Worm (Caenorhabditis elegans) whole organism, late embryonic: ENCODE results near the gene let-716.

Experiments used
- C08G9.2 ChIP-seq: sonication (generic microtip); optimal IDR thresholded peaks from 2 replicates; lab custom pipeline; 2016; ENCODE audit warnings: mild to moderate bottlenecking, missing genetic modification characterization, moderate library complexity, missing compliant biosample characterization
- K02D7.2 ChIP-seq: sonication (generic microtip); optimal IDR thresholded peaks from 2 replicates; lab custom pipeline; 2017; ENCODE audit warnings: mild to moderate bottlenecking, missing genetic modification characterization, missing compliant biosample characterization
- K09A11.1 ChIP-seq: sonication (generic microtip); optimal IDR thresholded peaks from 2 replicates; lab custom pipeline; 2017; ENCODE audit warnings: antibody characterized with exemption, mild to moderate bottlenecking, missing genetic modification characterization, missing compliant biosample characterization; ENCODE audit not compliant: insufficient read depth
- ahr-1 ChIP-seq: sonication (generic microtip); optimal IDR thresholded peaks from 2 replicates; lab custom pipeline; 2016; ENCODE audit warnings: missing genetic modification characterization, missing compliant biosample characterization
- ceh-18 ChIP-seq: sonication (generic microtip); optimal IDR thresholded peaks from 2 replicates; lab custom pipeline; 2016; ENCODE audit warnings: missing genetic modification characterization, missing compliant biosample characterization
- ceh-22 ChIP-seq: sonication (generic microtip); optimal IDR thresholded peaks from 2 replicates; lab custom pipeline; 2017; ENCODE audit warnings: missing biosample characterization, missing genetic modification characterization
- ceh-30 ChIP-seq: fragments of 150-350 bp; optimal IDR thresholded peaks from 2 replicates; lab custom pipeline; 2014; ENCODE audit warnings: missing biosample characterization, missing genetic modification characterization
- ceh-45 ChIP-seq: fragments of 200-800 bp; sonication (Bioruptor generic); IDR thresholded peaks from 2 replicates; pipeline ENCODE4 v1.3.6; 2022; ENCODE audit warnings: missing genetic modification reagents, missing genetic modification characterization, missing compliant biosample characterization
- ceh-48 ChIP-seq: sonication (generic microtip); optimal IDR thresholded peaks from 2 replicates; lab custom pipeline; 2016; ENCODE audit warnings: missing genetic modification characterization, inconsistent platforms, missing compliant biosample characterization
- ceh-6 ChIP-seq: fragments of 200-800 bp; sonication (Bioruptor generic); optimal IDR thresholded peaks from 2 replicates; lab custom pipeline; 2018; ENCODE audit warnings: mild to moderate bottlenecking, missing genetic modification characterization, missing compliant biosample characterization
- ceh-9 ChIP-seq: sonication (generic microtip); optimal IDR thresholded peaks from 2 replicates; lab custom pipeline; 2016; ENCODE audit warnings: mild to moderate bottlenecking, missing genetic modification characterization, inconsistent platforms, missing compliant biosample characterization
- dve-1 ChIP-seq: sonication (generic microtip); optimal IDR thresholded peaks from 2 replicates; lab custom pipeline; 2017; ENCODE audit warnings: antibody characterized with exemption, mild to moderate bottlenecking, missing genetic modification characterization, missing compliant biosample characterization
- elt-4 ChIP-seq: sonication (generic microtip); optimal IDR thresholded peaks from 2 replicates; lab custom pipeline; 2016; ENCODE audit warnings: missing genetic modification characterization, missing compliant biosample characterization
- ets-4 ChIP-seq: sonication (generic microtip); optimal IDR thresholded peaks from 2 replicates; lab custom pipeline; 2016; ENCODE audit warnings: missing genetic modification characterization, missing compliant biosample characterization
- eyg-1 ChIP-seq: sonication (generic microtip); optimal IDR thresholded peaks from 2 replicates; lab custom pipeline; 2016; ENCODE audit warnings: missing genotype, missing genetic modification characterization, missing compliant biosample characterization
- fkh-10 ChIP-seq: fragments of 150-350 bp; optimal IDR thresholded peaks from 2 replicates; lab custom pipeline; 2014; ENCODE audit warnings: missing biosample characterization, missing genetic modification reagents, missing genetic modification characterization
- hlh-15 ChIP-seq: sonication (generic microtip); optimal IDR thresholded peaks from 2 replicates; lab custom pipeline; 2016; ENCODE audit warnings: missing genetic modification characterization, missing compliant biosample characterization
- hlh-6 ChIP-seq: sonication (generic microtip); optimal IDR thresholded peaks from 2 replicates; lab custom pipeline; 2016; ENCODE audit warnings: missing genotype, missing genetic modification characterization, missing compliant biosample characterization
- hlh-8 ChIP-seq: sonication (generic microtip); optimal IDR thresholded peaks from 2 replicates; lab custom pipeline; 2016; ENCODE audit warnings: missing genotype, missing genetic modification characterization, missing compliant biosample characterization
- madf-2 ChIP-seq: sonication (generic microtip); optimal IDR thresholded peaks from 2 replicates; lab custom pipeline; 2017; ENCODE audit warnings: missing genetic modification characterization, missing compliant biosample characterization
- mec-3 ChIP-seq: sonication (generic microtip); optimal IDR thresholded peaks from 2 replicates; lab custom pipeline; 2016; ENCODE audit warnings: borderline replicate concordance, missing genetic modification characterization, missing compliant biosample characterization
- nhr-232 ChIP-seq: sonication (generic microtip); optimal IDR thresholded peaks from 2 replicates; lab custom pipeline; 2016; ENCODE audit warnings: missing genetic modification characterization, missing compliant biosample characterization
- odd-2 ChIP-seq: sonication (generic microtip); optimal IDR thresholded peaks from 2 replicates; lab custom pipeline; 2017; ENCODE audit warnings: antibody characterized with exemption, mild to moderate bottlenecking, missing genetic modification characterization, missing compliant biosample characterization
- pat-9 ChIP-seq: fragments of 200-800 bp; sonication (Bioruptor generic); optimal IDR thresholded peaks from 2 replicates; lab custom pipeline; 2018; ENCODE audit warnings: mild to moderate bottlenecking, missing genetic modification characterization, moderate library complexity, missing compliant biosample characterization
- pha-2 ChIP-seq: sonication (generic microtip); optimal IDR thresholded peaks from 2 replicates; lab custom pipeline; 2017; ENCODE audit warnings: mild to moderate bottlenecking, missing genetic modification characterization, missing compliant biosample characterization
- pha-4 ChIP-seq: fragments of 150-350 bp; optimal IDR thresholded peaks from 2 replicates; lab custom pipeline; 2018; ENCODE audit warnings: missing biosample characterization, missing genetic modification reagents, missing genetic modification characterization
- pqm-1 ChIP-seq: sonication (generic microtip); optimal IDR thresholded peaks from 2 replicates; lab custom pipeline; 2016; ENCODE audit warnings: missing genetic modification characterization, missing compliant biosample characterization
- rnt-1 ChIP-seq: sonication (generic microtip); optimal IDR thresholded peaks from 2 replicates; lab custom pipeline; 2016; ENCODE audit warnings: missing genetic modification characterization, missing compliant biosample characterization
- sdc-2 ChIP-seq: sonication (generic microtip); optimal IDR thresholded peaks from 2 replicates; lab custom pipeline; 2016; ENCODE audit warnings: missing genotype, missing genetic modification characterization, missing compliant biosample characterization
- syd-9 ChIP-seq: sonication (generic microtip); optimal IDR thresholded peaks from 2 replicates; lab custom pipeline; 2016; ENCODE audit warnings: mild to moderate bottlenecking, missing genetic modification characterization, moderate library complexity, missing compliant biosample characterization
- tbx-2 ChIP-seq: sonication (generic microtip); optimal IDR thresholded peaks from 2 replicates; lab custom pipeline; 2016; ENCODE audit warnings: missing genetic modification characterization, missing compliant biosample characterization
- tbx-7 ChIP-seq: sonication (generic microtip); optimal IDR thresholded peaks from 2 replicates; lab custom pipeline; 2016; ENCODE audit warnings: missing genotype, missing genetic modification characterization, missing compliant biosample characterization
- ttx-3 ChIP-seq: sonication (generic microtip); optimal IDR thresholded peaks from 2 replicates; lab custom pipeline; 2016; ENCODE audit warnings: missing genetic modification reagents, missing genetic modification characterization, missing compliant biosample characterization
- unc-86 ChIP-seq: sonication (generic microtip); optimal IDR thresholded peaks from 2 replicates; lab custom pipeline; 2016; ENCODE audit warnings: missing genetic modification characterization, missing compliant biosample characterization
- ztf-16 ChIP-seq: sonication (generic microtip); optimal IDR thresholded peaks from 2 replicates; lab custom pipeline; 2017; ENCODE audit warnings: missing genetic modification characterization, missing compliant biosample characterization

Gene let-716

DNA sequence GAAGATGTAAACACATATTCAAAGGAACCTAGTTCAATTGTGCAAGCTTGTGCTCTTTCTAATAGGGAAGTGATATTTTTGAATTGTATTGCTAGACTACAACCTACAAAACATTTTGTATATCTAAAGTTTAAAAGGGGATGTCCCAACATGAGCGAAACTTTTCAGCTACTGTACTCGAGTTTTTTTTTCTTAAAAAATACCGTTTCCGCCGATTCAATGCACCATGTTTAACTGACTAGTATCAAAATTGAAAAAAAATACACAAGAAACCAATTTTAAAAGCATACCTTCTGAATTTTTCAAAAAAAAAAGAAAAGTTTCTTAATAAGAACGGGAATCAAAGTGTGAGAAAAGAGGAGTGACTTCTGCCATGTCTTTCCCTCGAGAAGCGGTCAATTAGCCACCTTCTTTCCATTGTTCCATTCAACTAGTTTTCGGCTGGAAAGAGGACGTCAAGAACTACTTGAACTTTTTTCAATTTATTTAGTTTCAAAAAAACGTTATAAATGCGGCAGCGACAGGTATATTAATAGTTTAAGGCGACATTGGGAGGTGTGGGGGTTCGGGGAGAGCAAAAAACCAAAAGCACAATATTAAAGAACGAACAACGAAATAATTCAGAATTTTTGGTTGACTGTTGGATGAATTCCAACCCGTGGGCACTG, 32.1 kb downstream of the let-716 start, which contains the start of gene nas-4:
TSS of gene nas-4 (minus strand) at position 351 of the 668 bp plus-strand sequence.
- TF ChIP-seq hlh-15 (tag; lab: Kevin White, UChicago) (no peak), tbx-7 (no peak), ceh-48 (tag; lab: Kevin White, UChicago) (no peak), hlh-8 (tag; lab: Kevin White, UChicago) (no peak), K02D7.2 (tag; lab: Kevin White, UChicago) (no peak), pha-2 (tag; lab: Kevin White, UChicago) (no peak), ceh-18 (tag; lab: Kevin White, UChicago) (no peak), ahr-1 (no peak), ceh-22 (no peak), eyg-1 (tag; lab: Kevin White, UChicago) (no peak), unc-86 (no peak), elt-4 (tag; lab: Kevin White, UChicago) (no peak), hlh-6 (tag; lab: Kevin White, UChicago) (no peak), sdc-2 (tag; lab: Kevin White, UChicago) (no peak)
- TF ChIP-seq, all 69 proteins: peak for 0

DNA sequence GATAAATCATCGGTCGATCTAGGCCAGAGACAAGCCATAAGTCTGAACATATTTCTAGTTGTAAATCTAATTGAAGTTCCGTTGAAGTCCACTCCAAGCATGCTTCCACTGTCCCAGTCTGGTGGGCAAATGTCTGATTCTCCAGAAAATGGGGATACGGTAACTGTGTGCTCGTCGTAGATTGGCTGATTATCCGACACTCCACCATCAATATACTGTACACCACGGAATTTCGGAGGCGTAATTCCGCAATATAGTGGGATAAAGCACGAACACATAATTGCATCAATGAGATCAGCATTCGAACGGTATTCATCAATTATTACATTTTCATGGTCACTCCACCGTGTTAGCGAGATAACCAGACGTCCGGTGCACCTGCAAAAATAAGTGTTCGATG, 34.9 kb downstream of the let-716 start:
- no peak for TF ChIP-seq ztf-16 (tag; lab: Kevin White, UChicago)
- no peak for TF ChIP-seq pat-9 (tag; lab: Kevin White, UChicago)
- no peak for TF ChIP-seq fkh-10 (GFP tag; lab: Kevin White, UChicago)
- TF ChIP-seq odd-2 = no peak
- TF ChIP-seq ceh-6 (GFP tag; lab: Kevin White, UChicago) = no peak
- TF ChIP-seq hlh-15 (tag; lab: Kevin White, UChicago) = no peak
- TF ChIP-seq ahr-1 = no peak
- TF ChIP-seq ceh-30 = no peak
- no peak for TF ChIP-seq dve-1 (tag; lab: Kevin White, UChicago)
- no peak for TF ChIP-seq C08G9.2 (tag; lab: Kevin White, UChicago)
- no peak for TF ChIP-seq ceh-45 (GFP tag; lab: Robert Waterston, UW)
- no peak for TF ChIP-seq rnt-1 (tag; lab: Kevin White, UChicago)
- TF ChIP-seq ttx-3 = no peak
- TF ChIP-seq ceh-9 = no peak
- no peak for TF ChIP-seq sdc-2 (tag; lab: Kevin White, UChicago)
- no peak for TF ChIP-seq mec-3 (tag; lab: Kevin White, UChicago)
- no peak for TF ChIP-seq K09A11.1 (tag; lab: Kevin White, UChicago)
- TF ChIP-seq syd-9 (tag; lab: Kevin White, UChicago) = no peak

DNA sequence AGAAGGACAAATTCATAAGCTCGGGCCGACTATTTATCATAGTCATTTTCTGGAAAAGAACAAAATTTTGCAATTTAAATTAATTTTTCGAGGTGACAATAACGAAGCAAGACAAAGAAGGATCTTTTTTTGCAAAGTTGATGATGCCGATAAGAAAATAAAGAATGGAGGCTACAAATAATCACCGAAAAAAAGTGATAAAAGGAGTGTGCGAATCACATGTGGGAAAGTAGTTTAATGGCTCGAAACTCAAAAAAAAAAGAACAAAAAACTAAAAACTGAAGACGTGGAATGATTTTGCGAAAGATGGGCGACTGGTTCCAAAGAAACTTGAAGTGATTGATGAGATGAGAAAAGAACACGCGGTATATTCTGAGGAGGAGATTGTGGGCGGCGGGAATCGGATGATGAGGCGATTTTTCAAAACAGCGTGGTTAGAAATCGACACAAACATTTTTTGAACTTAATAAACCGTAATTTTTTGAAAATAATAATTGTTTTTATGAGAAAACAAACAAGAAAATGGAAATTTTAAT, 36.1 kb downstream of the let-716 start, which contains the start of gene atgl-1:
TSS of gene atgl-1 (minus strand) at position 51 of the 536 bp plus-strand sequence.
- TF ChIP-seq pqm-1 (tag; lab: Kevin White, UChicago) = no peak
- TF ChIP-seq hlh-8 (tag; lab: Kevin White, UChicago) = no peak
- TF ChIP-seq ceh-18 (tag; lab: Kevin White, UChicago) = no peak
- no peak for TF ChIP-seq pha-2 (tag; lab: Kevin White, UChicago)
- no peak for TF ChIP-seq pha-4 (tag; lab: Kevin White, UChicago)
- no peak for TF ChIP-seq madf-2 (tag; lab: Kevin White, UChicago)
- TF ChIP-seq elt-4 (tag; lab: Kevin White, UChicago) = no peak
- no peak for TF ChIP-seq ets-4 (tag; lab: Kevin White, UChicago)
- TF ChIP-seq hlh-15 (tag; lab: Kevin White, UChicago) = no peak
- TF ChIP-seq tbx-2 (tag; lab: Kevin White, UChicago) = no peak
- no peak for TF ChIP-seq ttx-3
- TF ChIP-seq ceh-6 (GFP tag; lab: Kevin White, UChicago) = no peak
- TF ChIP-seq ztf-16 (tag; lab: Kevin White, UChicago) = no peak
- TF ChIP-seq nhr-232 (tag; lab: Kevin White, UChicago) = no peak
- no peak for TF ChIP-seq K09A11.1 (tag; lab: Kevin White, UChicago)
- TF ChIP-seq ceh-45 (GFP tag; lab: Robert Waterston, UW) = no peak
